Worm (Caenorhabditis elegans): ENCODE results near the gene C07B5.6.
A peak's percentile ranks its signal among the peaks of the same experiment; 100 is the strongest.

The C07B5.6 gene

ce11 chrX:9537538-9538172 is 18.8 kb downstream of the C07B5.6 start:
- TF ChIP-seq tag-97 (GFP tag; IDR thresholded peaks at IDR 0.05) (no peak), nhr-48 (tag; optimal IDR thresholded peaks at IDR 0.05) (peak; percentile 63), T26A8.4 (GFP tag; IDR thresholded peaks at IDR 0.05) (no peak), nhr-42 (GFP tag; IDR thresholded peaks at IDR 0.05) (no peak), lin-1 (GFP tag; IDR thresholded peaks at IDR 0.05) (no peak), hlh-30 (tag; optimal IDR thresholded peaks at IDR 0.05; ENCODE audit: insufficient read depth) (peak; percentile 68), dve-1 (tag; optimal IDR thresholded peaks at IDR 0.05; ENCODE audit: insufficient read depth) (peak; percentile 53), madf-9 (GFP tag; conservative IDR thresholded peaks at IDR 0.05) (no peak), ceh-82 (tag; optimal IDR thresholded peaks at IDR 0.05) (no peak), mxl-2 (GFP tag; conservative IDR thresholded peaks at IDR 0.05) (no peak), nhr-237 (tag; optimal IDR thresholded peaks at IDR 0.05) (no peak), aha-1 (tag) (peak; percentile 92), set-16 (GFP tag; IDR thresholded peaks at IDR 0.05) (no peak), ceh-62 (tag; optimal IDR thresholded peaks at IDR 0.05) (no peak), nhr-76 (tag; optimal IDR thresholded peaks at IDR 0.05) (no peak), egl-43 (GFP tag; IDR thresholded peaks at IDR 0.05) (no peak), zip-2 (tag; optimal IDR thresholded peaks at IDR 0.05) (no peak), lin-15B (tag; optimal IDR thresholded peaks at IDR 0.05) (no peak), hmg-1.1 (GFP tag; IDR thresholded peaks at IDR 0.05) (no peak), nhr-102 (tag; optimal IDR thresholded peaks at IDR 0.05) (no peak), F10B5.3 (tag; optimal IDR thresholded peaks at IDR 0.05) (no peak), pqm-1 (tag; optimal IDR thresholded peaks at IDR 0.05) (no peak), cey-2 (tag; optimal IDR thresholded peaks at IDR 0.05; ENCODE audit: borderline replicate concordance, insufficient read depth) (no peak), F26F4.8 (GFP tag; conservative IDR thresholded peaks at IDR 0.05) (no peak), zip-11 (GFP tag; IDR thresholded peaks at IDR 0.05) (no peak), dpl-1 (GFP tag; optimal IDR thresholded peaks at IDR 0.05) (no peak), lin-38 (GFP tag; IDR thresholded peaks at IDR 0.05) (no peak), duxl-1 (tag; optimal IDR thresholded peaks at IDR 0.05; ENCODE audit: poor library complexity) (no peak), ztf-7 (tag; optimal IDR thresholded peaks at IDR 0.05) (no peak), D1046.2 (GFP tag; IDR thresholded peaks at IDR 0.05) (no peak), ces-1 (GFP tag; optimal IDR thresholded peaks at IDR 0.05) (no peak), nhr-6 (tag; optimal IDR thresholded peaks at IDR 0.05) (peak; percentile 13), vab-7 (GFP tag; IDR thresholded peaks at IDR 0.05) (no peak), mdl-1 (tag; optimal IDR thresholded peaks at IDR 0.05) (peak in 1 of 2 experiments; percentile 75), ceh-28 (tag; optimal IDR thresholded peaks at IDR 0.05) (no peak), zag-1 (tag; optimal IDR thresholded peaks at IDR 0.05) (no peak), zfp-2 (tag; optimal IDR thresholded peaks at IDR 0.05) (no peak), mes-2 (tag; optimal IDR thresholded peaks at IDR 0.05; ENCODE audit: poor library complexity, severe bottlenecking) (no peak), mxl-3 (GFP tag; optimal IDR thresholded peaks at IDR 0.05) (peak; percentile 36), hlh-11 (tag; optimal IDR thresholded peaks at IDR 0.05) (peak; percentile 58), Y75B8A.6 (GFP tag; IDR thresholded peaks at IDR 0.05) (no peak), F44E2.7 (GFP tag; IDR thresholded peaks at IDR 0.05) (no peak), unc-130 (GFP tag; optimal IDR thresholded peaks at IDR 0.05) (no peak), dmd-6 (GFP tag; IDR thresholded peaks at IDR 0.05) (no peak), daf-12 (tag; optimal IDR thresholded peaks at IDR 0.05) (no peak), mep-1 (tag; optimal IDR thresholded peaks at IDR 0.05) (peak; percentile 19), rbr-2 (tag; optimal IDR thresholded peaks at IDR 0.05) (no peak), spr-1 (tag; optimal IDR thresholded peaks at IDR 0.05) (no peak), lim-7 (GFP tag; IDR thresholded peaks at IDR 0.05) (no peak), gei-8 (GFP tag; optimal IDR thresholded peaks at IDR 0.05) (no peak), fos-1 (tag; optimal IDR thresholded peaks at IDR 0.05) (no peak), Y105C5A.15 (GFP tag; IDR thresholded peaks at IDR 0.05) (no peak)

Data from whole organism, L4 larva.